Fruit fly (Drosophila melanogaster) whole organism, embryonic: ENCODE measurements around the gene Zaf1.

Experiments used
- Ada2b ChIP-seq: fragments of 200-800 bp; sonication (Bioruptor generic); IDR thresholded peaks from 2 replicates; pipeline ENCODE4 v1.3.6; 2022; ENCODE audit warnings: missing biosample characterization, missing genetic modification characterization
- CG10209 ChIP-seq: fragments of 200-800 bp; sonication (Bioruptor generic); optimal IDR thresholded peaks from 3 replicates; lab custom pipeline; 2017; ENCODE audit warnings: missing biosample characterization, mild to moderate bottlenecking, missing genetic modification characterization, missing genetic modification reagents
- CG10462 ChIP-seq: fragments of 200-800 bp; sonication (Bioruptor generic); optimal IDR thresholded peaks from 2 replicates; lab custom pipeline; 2016; ENCODE audit warnings: missing biosample characterization, missing genetic modification characterization
- CG11456 ChIP-seq: fragments of 200-800 bp; sonication (Bioruptor generic); IDR thresholded peaks from 3 replicates; pipeline ENCODE4 v1.3.6; 2022; ENCODE audit warnings: missing biosample characterization, missing genetic modification characterization
- CG12236 ChIP-seq: fragments of 200-800 bp; sonication (Bioruptor generic); optimal IDR thresholded peaks from 2 replicates; lab custom pipeline; 2016; ENCODE audit warnings: missing biosample characterization, missing genetic modification characterization
- CG12299 ChIP-seq: fragments of 200-800 bp; sonication (Bioruptor generic); optimal IDR thresholded peaks from 2 replicates; lab custom pipeline; 2018; ENCODE audit warnings: missing biosample characterization, mild to moderate bottlenecking, missing genetic modification characterization
- CG12769 ChIP-seq: fragments of 200-800 bp; sonication (Bioruptor generic); optimal IDR thresholded peaks from 2 replicates; lab custom pipeline; 2019; ENCODE audit warnings: missing biosample characterization, mild to moderate bottlenecking, missing genetic modification characterization, moderate library complexity
- CG13775 ChIP-seq: fragments of 200-800 bp; sonication (Bioruptor generic); optimal IDR thresholded peaks from 3 replicates; lab custom pipeline; 2017; ENCODE audit warnings: missing biosample characterization, mild to moderate bottlenecking, missing genetic modification characterization
- CG14014 ChIP-seq: fragments of 200-800 bp; sonication (Bioruptor generic); IDR thresholded peaks from 2 replicates; pipeline ENCODE4 v1.3.6; 2022; ENCODE audit warnings: missing biosample characterization, missing genetic modification characterization
- CG15514 ChIP-seq: fragments of 200-800 bp; sonication (Bioruptor generic); optimal IDR thresholded peaks from 3 replicates; lab custom pipeline; 2017; ENCODE audit warnings: missing biosample characterization, missing genetic modification characterization, mild to moderate bottlenecking, moderate library complexity, missing genetic modification reagents
- CG16813 ChIP-seq: fragments of 200-800 bp; sonication (Bioruptor generic); IDR thresholded peaks from 3 replicates; pipeline ENCODE4 v1.3.6; 2022; ENCODE audit warnings: missing biosample characterization, missing genetic modification characterization; ENCODE audit not compliant: partially characterized antibody
- CG17802 ChIP-seq: fragments of 200-800 bp; sonication (Bioruptor generic); optimal IDR thresholded peaks from 2 replicates; lab custom pipeline; 2018; ENCODE audit warnings: missing biosample characterization, mild to moderate bottlenecking, missing genetic modification characterization, moderate library complexity
- CG2889 ChIP-seq: fragments of 200-800 bp; sonication (Bioruptor generic); IDR thresholded peaks from 3 replicates; pipeline ENCODE4 v1.3.6; 2022; ENCODE audit warnings: missing biosample characterization, missing genetic modification characterization
- CG30020 ChIP-seq: fragments of 200-800 bp; optimal IDR thresholded peaks from 2 replicates; lab custom pipeline; 2019; ENCODE audit warnings: missing biosample characterization, mild to moderate bottlenecking, missing genetic modification characterization, moderate library complexity
- CG3065 ChIP-seq: fragments of 200-800 bp; sonication (Bioruptor generic); optimal IDR thresholded peaks from 2 replicates; lab custom pipeline; 2016; ENCODE audit warnings: missing biosample characterization, missing genetic modification characterization
- CG4424 ChIP-seq: fragments of 200-800 bp; sonication (Bioruptor generic); optimal IDR thresholded peaks from 3 replicates; lab custom pipeline; 2016; ENCODE audit warnings: missing biosample characterization, missing genetic modification characterization
- CG5180 ChIP-seq: fragments of 200-800 bp; sonication (Bioruptor generic); optimal IDR thresholded peaks from 3 replicates; lab custom pipeline; 2017; ENCODE audit warnings: missing biosample characterization, missing genetic modification characterization, mild to moderate bottlenecking, moderate library complexity, missing genetic modification reagents
- CG6683 ChIP-seq: fragments of 200-800 bp; sonication (Bioruptor generic); optimal IDR thresholded peaks from 2 replicates; lab custom pipeline; 2017; ENCODE audit warnings: missing biosample characterization, mild to moderate bottlenecking, missing genetic modification characterization, missing genetic modification reagents
- CG7786 ChIP-seq: fragments of 200-800 bp; sonication (Bioruptor generic); optimal IDR thresholded peaks from 2 replicates; lab custom pipeline; 2016; ENCODE audit warnings: missing biosample characterization, missing genetic modification characterization
- CG9437 ChIP-seq: fragments of 200-800 bp; sonication (Bioruptor generic); optimal IDR thresholded peaks from 2 replicates; lab custom pipeline; 2018; ENCODE audit warnings: missing biosample characterization, mild to moderate bottlenecking, missing genetic modification characterization
- CG9727 ChIP-seq: fragments of 200-800 bp; sonication (Bioruptor generic); optimal IDR thresholded peaks from 3 replicates; lab custom pipeline; 2017; ENCODE audit warnings: missing biosample characterization, mild to moderate bottlenecking, missing genetic modification characterization
- Camta ChIP-seq: fragments of 200-800 bp; sonication (Bioruptor generic); optimal IDR thresholded peaks from 2 replicates; lab custom pipeline; 2016; ENCODE audit warnings: missing biosample characterization, missing genetic modification characterization
- CoRest ChIP-seq: fragments of 200-800 bp; sonication (Bioruptor generic); optimal IDR thresholded peaks from 3 replicates; lab custom pipeline; 2018; ENCODE audit warnings: missing biosample characterization, mild to moderate bottlenecking, missing genetic modification characterization, moderate library complexity
- Dref ChIP-seq: fragments of 200-800 bp; sonication (Bioruptor generic); IDR thresholded peaks from 2 replicates; pipeline ENCODE4 v1.3.6; 2022; ENCODE audit warnings: missing biosample characterization, missing genetic modification characterization
- E2f2 ChIP-seq: fragments of 200-800 bp; sonication (Bioruptor generic); IDR thresholded peaks from 2 replicates; pipeline ENCODE4 v1.3.6; 2022; ENCODE audit warnings: missing biosample characterization, missing genetic modification characterization
- HLHmδ ChIP-seq: fragments of 200-800 bp; sonication (Bioruptor generic); optimal IDR thresholded peaks from 2 replicates; lab custom pipeline; 2018; ENCODE audit warnings: missing biosample characterization, mild to moderate bottlenecking, missing genetic modification characterization, moderate library complexity
- Med ChIP-seq: fragments of 200-800 bp; sonication (Bioruptor generic); peaks from one replicate; lab custom pipeline; 2016; ENCODE audit warnings: missing biosample characterization, missing genetic modification characterization, mild to moderate bottlenecking, inconsistent platforms, moderate library complexity
- Nf-YA ChIP-seq: fragments of 200-800 bp; sonication (Bioruptor generic); IDR thresholded peaks from 2 replicates; pipeline ENCODE4 v1.3.6; 2022; ENCODE audit warnings: missing biosample characterization, missing genetic modification characterization
- Pdp1 ChIP-seq, 2 experiments: fragments of 200-800 bp; sonication (Bioruptor generic); optimal IDR thresholded peaks; 3 replicates each; lab custom pipeline; 2016; ENCODE audit warnings: missing biosample characterization in 2 of 2, missing genetic modification characterization in 2 of 2, mild to moderate bottlenecking in 1 of 2, moderate library complexity in 1 of 2
- Poxn ChIP-seq: fragments of 200-800 bp; sonication (Bioruptor generic); IDR thresholded peaks from 2 replicates; pipeline ENCODE4 v1.3.6; 2022; ENCODE audit warnings: missing biosample characterization, missing genetic modification characterization
- ac ChIP-seq: fragments of 200-800 bp; sonication (Bioruptor generic); optimal IDR thresholded peaks from 3 replicates; lab custom pipeline; 2017; ENCODE audit warnings: missing biosample characterization, mild to moderate bottlenecking, missing genetic modification characterization
- amos ChIP-seq: fragments of 200-800 bp; sonication (Bioruptor generic); IDR thresholded peaks from 2 replicates; pipeline ENCODE4 v1.3.6; 2022; ENCODE audit warnings: missing biosample characterization, missing genetic modification characterization; ENCODE audit not compliant: partially characterized antibody
- ase ChIP-seq: fragments of 200-800 bp; sonication (Bioruptor generic); IDR thresholded peaks from 3 replicates; pipeline ENCODE4 v1.3.6; 2022; ENCODE audit warnings: missing biosample characterization, missing genetic modification characterization
- az2 ChIP-seq: fragments of 200-800 bp; sonication (Bioruptor generic); optimal IDR thresholded peaks from 3 replicates; lab custom pipeline; 2016; ENCODE audit warnings: missing biosample characterization, missing genetic modification characterization
- bowl ChIP-seq: fragments of 200-800 bp; sonication (Bioruptor generic); IDR thresholded peaks from 2 replicates; pipeline ENCODE4 v1.3.6; 2022; ENCODE audit warnings: missing biosample characterization, missing genetic modification characterization
- eve ChIP-seq, 2 experiments: fragments of >200 bp; optimal IDR thresholded peaks; 2 replicates each; lab custom pipeline; 2017; ENCODE audit warnings: missing biosample characterization in 2 of 2, missing genetic modification characterization in 2 of 2
- fd102C ChIP-seq: fragments of 200-800 bp; sonication (Bioruptor generic); optimal IDR thresholded peaks from 2 replicates; lab custom pipeline; 2018; ENCODE audit warnings: missing biosample characterization, mild to moderate bottlenecking, missing genetic modification characterization, moderate library complexity
- ftz-f1 ChIP-seq: fragments of 200-800 bp; sonication (Bioruptor generic); optimal IDR thresholded peaks from 2 replicates; lab custom pipeline; 2016; ENCODE audit warnings: missing biosample characterization, missing genetic modification characterization
- gce ChIP-seq: fragments of 200-800 bp; sonication (Bioruptor generic); IDR thresholded peaks from 3 replicates; pipeline ENCODE4 v1.3.6; 2022; ENCODE audit warnings: missing biosample characterization, missing genetic modification characterization
- hbn ChIP-seq: fragments of 200-800 bp; sonication (Bioruptor generic); IDR thresholded peaks from 2 replicates; pipeline ENCODE4 v1.3.6; 2022; ENCODE audit warnings: missing biosample characterization, missing genetic modification characterization; ENCODE audit not compliant: partially characterized antibody
- jigr1 ChIP-seq: fragments of 200-800 bp; sonication (Bioruptor generic); IDR thresholded peaks from 3 replicates; pipeline ENCODE4 v1.3.6; 2022; ENCODE audit warnings: missing biosample characterization, missing genetic modification characterization
- lmd ChIP-seq: fragments of 200-800 bp; sonication (Bioruptor generic); IDR thresholded peaks from 2 replicates; pipeline ENCODE4 v1.3.6; 2022; ENCODE audit warnings: missing biosample characterization, missing genetic modification characterization
- oc ChIP-seq: fragments of 200-800 bp; sonication (Bioruptor generic); optimal IDR thresholded peaks from 2 replicates; lab custom pipeline; 2018; ENCODE audit warnings: missing biosample characterization, mild to moderate bottlenecking, missing genetic modification characterization, moderate library complexity
- onecut ChIP-seq: fragments of 200-800 bp; sonication (Bioruptor generic); IDR thresholded peaks from 2 replicates; pipeline ENCODE4 v1.3.6; 2022; ENCODE audit warnings: missing biosample characterization, missing genetic modification characterization
- pb ChIP-seq: fragments of 200-800 bp; sonication (Bioruptor generic); optimal IDR thresholded peaks from 3 replicates; lab custom pipeline; 2016; ENCODE audit warnings: missing biosample characterization, missing genetic modification characterization
- phol ChIP-seq: fragments of 200-800 bp; sonication (Bioruptor generic); optimal IDR thresholded peaks from 3 replicates; lab custom pipeline; 2018; ENCODE audit warnings: missing biosample characterization, mild to moderate bottlenecking, missing genetic modification characterization, moderate library complexity
- sens-2 ChIP-seq: fragments of 200-800 bp; sonication (Bioruptor generic); IDR thresholded peaks from 2 replicates; pipeline ENCODE4 v1.3.6; 2022; ENCODE audit warnings: missing biosample characterization, missing genetic modification characterization
- shn ChIP-seq: fragments of 200-800 bp; sonication (Bioruptor generic); optimal IDR thresholded peaks from 3 replicates; lab custom pipeline; 2016; ENCODE audit warnings: missing biosample characterization, missing genetic modification characterization
- so ChIP-seq: fragments of 200-800 bp; sonication (Bioruptor generic); IDR thresholded peaks from 3 replicates; pipeline ENCODE4 v1.3.6; 2022; ENCODE audit warnings: missing biosample characterization, missing genetic modification characterization
- unpg ChIP-seq: fragments of 200-800 bp; sonication (Bioruptor generic); optimal IDR thresholded peaks from 3 replicates; lab custom pipeline; 2018; ENCODE audit warnings: missing biosample characterization, mild to moderate bottlenecking, missing genetic modification characterization, moderate library complexity
- wek ChIP-seq: fragments of 200-800 bp; sonication (Bioruptor generic); optimal IDR thresholded peaks from 3 replicates; lab custom pipeline; 2018; ENCODE audit warnings: missing biosample characterization, mild to moderate bottlenecking, missing genetic modification characterization, moderate library complexity
- wor ChIP-seq: fragments of 200-800 bp; sonication (Bioruptor generic); IDR thresholded peaks from 2 replicates; pipeline ENCODE4 v1.3.6; 2022; ENCODE audit warnings: missing biosample characterization, missing genetic modification characterization

The Zaf1 gene

DNA sequence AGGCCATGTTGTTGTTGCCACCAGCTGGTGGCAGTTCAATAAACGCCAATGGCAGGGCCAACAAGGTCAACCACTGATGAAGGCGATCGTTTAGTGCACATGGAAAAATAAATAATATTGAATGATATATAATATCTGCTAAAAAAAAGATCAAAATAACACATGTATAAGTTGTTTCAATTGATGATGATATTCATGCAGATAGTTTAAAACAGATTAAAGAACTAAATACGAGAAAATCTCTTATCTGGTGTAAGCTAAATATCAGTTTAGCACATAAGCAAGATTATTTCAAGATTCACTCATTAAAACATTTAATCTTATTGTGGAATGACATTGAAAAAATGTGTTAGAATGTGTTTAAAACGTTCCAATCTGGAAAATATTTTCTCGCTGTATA is 38.0 kb upstream of the Zaf1 start (continued):
- TF ChIP-seq CG16813 (GFP tag; lab: Robert Waterston, UW) (no peak), Nf-YA (GFP tag; lab: Robert Waterston, UW) (no peak), phol (tag; lab: Kevin White, UChicago) (peak; percentile 61), CG15514 (no peak), so (no peak), Dref (GFP tag; lab: Robert Waterston, UW) (no peak), oc (tag; lab: Kevin White, UChicago) (no peak), gce (GFP tag; lab: Robert Waterston, UW) (no peak), onecut (GFP tag; lab: Robert Waterston, UW) (no peak), pb (GFP tag; lab: Kevin White, UChicago) (no peak), CG4424 (peak; percentile 39), CG14014 (GFP tag; lab: Robert Waterston, UW) (no peak), shn (GFP tag; lab: Kevin White, UChicago) (no peak), CG9437 (GFP tag; lab: Kevin White, UChicago) (peak; percentile 64), ase (GFP tag; lab: Robert Waterston, UW) (no peak), CG6683 (GFP tag; lab: Kevin White, UChicago) (no peak), fd102C (GFP tag; lab: Kevin White, UChicago) (no peak), wor (GFP tag; lab: Robert Waterston, UW) (no peak), CG10462 (GFP tag; lab: Kevin White, UChicago) (no peak), jigr1 (GFP tag; lab: Robert Waterston, UW) (no peak), amos (GFP tag; lab: Robert Waterston, UW) (no peak), CG5180 (GFP tag; lab: Kevin White, UChicago) (peak; percentile 13), wek (GFP tag; lab: Kevin White, UChicago) (no peak), hbn (GFP tag; lab: Robert Waterston, UW) (no peak), CG9727 (GFP tag; lab: Kevin White, UChicago) (no peak), CG11456 (GFP tag; lab: Robert Waterston, UW) (no peak), CG12769 (tag; lab: Kevin White, UChicago) (no peak), CG3065 (GFP tag; lab: Kevin White, UChicago) (no peak), ftz-f1 (peak; percentile 63), bowl (GFP tag; lab: Robert Waterston, UW) (no peak), CoRest (tag; lab: Kevin White, UChicago) (peak; percentile 64), Camta (GFP tag; lab: Kevin White, UChicago) (no peak), CG17802 (tag; lab: Kevin White, UChicago) (no peak), CG2889 (GFP tag; lab: Robert Waterston, UW) (no peak), eve (GFP tag; optimal IDR thresholded peaks at IDR 0.05; lab: Kevin White, UChicago) (no peak), CG12299 (tag; lab: Kevin White, UChicago) (no peak), Pdp1 (GFP tag; optimal IDR thresholded peaks at IDR 0.05; lab: Kevin White, UChicago) (no peak), az2 (peak; percentile 24), CG12236 (GFP tag; lab: Kevin White, UChicago) (no peak), E2f2 (GFP tag; lab: Robert Waterston, UW) (no peak), lmd (GFP tag; lab: Robert Waterston, UW) (peak; percentile 52), HLHmδ (GFP tag; lab: Kevin White, UChicago) (no peak), CG10209 (GFP tag; lab: Kevin White, UChicago) (peak; percentile 49), CG13775 (GFP tag; lab: Kevin White, UChicago) (no peak), CG7786 (GFP tag; lab: Kevin White, UChicago) (no peak), ac (GFP tag; lab: Kevin White, UChicago) (no peak), unpg (GFP tag; lab: Kevin White, UChicago) (peak; percentile 57), CG30020 (no peak), Med (no peak), Poxn (GFP tag; lab: Robert Waterston, UW) (no peak), Ada2b (GFP tag; lab: Robert Waterston, UW) (no peak), sens-2 (GFP tag; lab: Robert Waterston, UW) (no peak)
